Worm (Caenorhabditis elegans) whole organism, L2 larva: Measurements from ENCODE around the gene C26G2.2.

ENCODE experiments used
- ama-1 ChIP-seq: fragments of 150-350 bp; optimal IDR thresholded peaks from 2 replicates; lab custom pipeline; 2018; ENCODE audit warnings: inconsistent platforms
- ceh-16 ChIP-seq: fragments of 150-350 bp; optimal IDR thresholded peaks from 2 replicates; lab custom pipeline; 2014; ENCODE audit warnings: missing biosample characterization, missing genetic modification characterization
- lin-13 ChIP-seq: fragments of 150-350 bp; optimal IDR thresholded peaks from 2 replicates; lab custom pipeline; 2014; ENCODE audit warnings: missing biosample characterization, missing genetic modification reagents, missing genetic modification characterization
- lin-39 ChIP-seq: fragments of 150-350 bp; optimal IDR thresholded peaks from 2 replicates; lab custom pipeline; 2014; ENCODE audit warnings: missing biosample characterization, missing genetic modification reagents, missing genetic modification characterization
- lsy-2 ChIP-seq, 2 experiments: fragments of 150-350 bp in 1 of 2; sonication (generic microtip) in 1 of 2; optimal IDR thresholded peaks; 2 replicates each; lab custom pipeline; 2014 to 2017; ENCODE audit warnings: missing biosample characterization in 2 of 2, missing genetic modification characterization in 2 of 2
- mab-5 ChIP-seq: fragments of 150-350 bp; optimal IDR thresholded peaks from 2 replicates; lab custom pipeline; 2014; ENCODE audit warnings: missing biosample characterization, missing genetic modification characterization
- nhr-77 ChIP-seq: fragments of 150-350 bp; optimal IDR thresholded peaks from 2 replicates; lab custom pipeline; 2014; ENCODE audit warnings: missing biosample characterization, missing genetic modification characterization
- unc-55 ChIP-seq: fragments of 150-350 bp; sonication (generic microtip); optimal IDR thresholded peaks from 3 replicates; lab custom pipeline; 2014; ENCODE audit warnings: missing biosample characterization, missing genetic modification reagents, missing genetic modification characterization
- ztf-1 ChIP-seq: fragments of 200-800 bp; sonication (Bioruptor generic); conservative IDR thresholded peaks from 2 replicates; pipeline ENCODE4 v1.3.6; 2022; ENCODE audit warnings: missing genetic modification characterization, missing compliant biosample characterization
- ztf-11 ChIP-seq: sonication (generic microtip); optimal IDR thresholded peaks from 2 replicates; lab custom pipeline; 2017; ENCODE audit warnings: missing biosample characterization, missing genetic modification characterization

ce11 chrX:14699866-14700265 is 35.7 kb downstream of the C26G2.2 start, which contains the start of gene hch-1:
- TF ChIP-seq ztf-11 (no peak), lsy-2 (tag; optimal IDR thresholded peaks at IDR 0.05; lab: Kevin White, UChicago) (no peak), nhr-77 (tag; lab: Kevin White, UChicago) (no peak), lin-13 (GFP tag; lab: Kevin White, UChicago) (no peak), ceh-16 (no peak), mab-5 (tag; lab: Kevin White, UChicago) (no peak), lin-39 (tag; lab: Kevin White, UChicago) (no peak), ama-1 (lab: Kevin White, UChicago) (no peak), unc-55 (no peak), ztf-1 (GFP tag; lab: Robert Waterston, UW) (no peak)
